Fruit fly (Drosophila melanogaster): ENCODE results near the gene CheB93a.

Gene CheB93a

DNA sequence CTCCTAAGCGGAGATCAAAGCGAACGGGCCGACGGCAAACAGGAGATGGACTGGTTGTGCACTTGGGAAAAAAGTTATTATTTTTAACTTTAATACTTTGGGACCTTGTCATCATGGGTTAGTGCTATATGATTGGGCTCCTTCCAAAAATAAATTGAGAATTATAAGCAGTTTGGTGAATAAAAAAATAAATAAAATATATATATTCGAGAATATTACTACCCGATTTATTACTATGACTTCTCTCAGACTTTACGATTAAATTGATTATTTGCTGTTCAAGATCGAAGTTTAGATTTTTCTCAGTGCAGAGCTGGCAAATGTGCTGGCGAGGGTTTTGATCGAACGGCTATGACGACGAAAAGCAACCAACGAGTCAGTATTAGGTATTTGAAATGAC lies 12.7 kb downstream of the CheB93a start (continued):
- TF ChIP-seq Vsx1 (GFP tag; optimal IDR thresholded peaks at IDR 0.05) (peak; percentile 23), Hr51 (GFP tag; optimal IDR thresholded peaks at IDR 0.05) (peak in 1 of 2 experiments; percentile 44), Hmr (GFP tag; optimal IDR thresholded peaks at IDR 0.05) (peak; percentile 27), CG10267 (tag; optimal IDR thresholded peaks at IDR 0.05) (peak; percentile 71), prd (optimal IDR thresholded peaks at IDR 0.05) (no peak), prd (GFP tag; IDR thresholded peaks at IDR 0.05) (peak; percentile 66; the same call in 2 of the 3 replicates), tgo (GFP tag; IDR thresholded peaks at IDR 0.05) (peak; percentile 42; the same call in 1 of the 3 replicates), CG6654 (GFP tag; optimal IDR thresholded peaks at IDR 0.05) (no peak), CHES-1-like (GFP tag; optimal IDR thresholded peaks at IDR 0.05) (no peak), CG9817 (tag; optimal IDR thresholded peaks at IDR 0.05) (no peak), Oli (tag; optimal IDR thresholded peaks at IDR 0.05) (peak; percentile 51), CG18599 (GFP tag; optimal IDR thresholded peaks at IDR 0.05) (peak; percentile 40), ara (GFP tag; IDR thresholded peaks at IDR 0.05) (peak; percentile 54), CG6254 (GFP tag; optimal IDR thresholded peaks at IDR 0.05) (peak; percentile 33), org-1 (GFP tag; optimal IDR thresholded peaks at IDR 0.05) (peak; percentile 16), CG11504 (tag; optimal IDR thresholded peaks at IDR 0.05) (peak; percentile 74), CG8924 (tag; optimal IDR thresholded peaks at IDR 0.05) (peak; percentile 67), CG15696 (tag; optimal IDR thresholded peaks at IDR 0.05) (peak; percentile 78), az2 (GFP tag; optimal IDR thresholded peaks at IDR 0.05) (no peak), CoRest (tag; optimal IDR thresholded peaks at IDR 0.05) (peak; percentile 40), Hand (GFP tag; optimal IDR thresholded peaks at IDR 0.05) (no peak), CG7745 (tag; optimal IDR thresholded peaks at IDR 0.05) (no peak), ewg (GFP tag; optimal IDR thresholded peaks at IDR 0.05) (no peak), E2f2 (GFP tag; IDR thresholded peaks at IDR 0.05) (no peak), scrt (GFP tag; optimal IDR thresholded peaks at IDR 0.05) (peak; percentile 32), CG13296 (GFP tag; optimal IDR thresholded peaks at IDR 0.05) (peak; percentile 14), tap (tag; optimal IDR thresholded peaks at IDR 0.05) (peak; percentile 7), slp2 (GFP tag; optimal IDR thresholded peaks at IDR 0.05) (no peak), vvl (GFP tag; IDR thresholded peaks at IDR 0.05) (peak; percentile 70), lab (GFP tag; optimal IDR thresholded peaks at IDR 0.05) (peak; percentile 54), CG13775 (GFP tag; optimal IDR thresholded peaks at IDR 0.05) (peak; percentile 41), Rfx (GFP tag; IDR thresholded peaks at IDR 0.05) (peak; percentile 72), Fer3 (tag; optimal IDR thresholded peaks at IDR 0.05) (peak; percentile 35), CG6854 (GFP tag; optimal IDR thresholded peaks at IDR 0.05) (peak; percentile 20), Max (GFP tag; optimal IDR thresholded peaks at IDR 0.05) (peak; percentile 27), CG12391 (tag; optimal IDR thresholded peaks at IDR 0.05) (peak; percentile 53), CG17802 (tag; optimal IDR thresholded peaks at IDR 0.05) (no peak), ac (GFP tag; optimal IDR thresholded peaks at IDR 0.05) (peak; percentile 23), Nf-YC (tag; optimal IDR thresholded peaks at IDR 0.05) (peak; percentile 6), ken (GFP tag; IDR thresholded peaks at IDR 0.05) (0 out of 3 replicates have a peak, but pooled peaks have one; percentile 5), CG10147 (GFP tag; optimal IDR thresholded peaks at IDR 0.05) (peak; percentile 67), Six4 (GFP tag; optimal IDR thresholded peaks at IDR 0.05) (peak; percentile 44), CrebB (tag; optimal IDR thresholded peaks at IDR 0.05) (no peak), CG30403 (GFP tag; optimal IDR thresholded peaks at IDR 0.05) (peak; percentile 33), CG2712 (tag; optimal IDR thresholded peaks at IDR 0.05) (peak; percentile 84), CG15601 (tag; optimal IDR thresholded peaks at IDR 0.05) (no peak), E2f1 (GFP tag; IDR thresholded peaks at IDR 0.05) (peak; percentile 46; the same call in 1 of the 2 replicates), H15 (GFP tag; IDR thresholded peaks at IDR 0.05) (0 out of 3 replicates have a peak, but pooled peaks have one; percentile 24), CG4404 (GFP tag; IDR thresholded peaks at IDR 0.05) (peak; percentile 64), CG31224 (GFP tag; IDR thresholded peaks at IDR 0.05) (peak; percentile 28; the same call in 1 of the 2 replicates)
